Worm (Caenorhabditis elegans) whole organism, mixed stage, embryonic: ENCODE results near the gene rpl-5.

Experiments
- M03D4.4 ChIP-seq: sonication (generic microtip); optimal IDR thresholded peaks from 2 replicates; lab custom pipeline; 2017; ENCODE audit warnings: mild to moderate bottlenecking, missing genetic modification characterization, missing compliant biosample characterization
- bed-3 ChIP-seq: fragments of 200-800 bp; sonication (Bioruptor generic); optimal IDR thresholded peaks from 3 replicates; lab custom pipeline; 2018; ENCODE audit warnings: mild to moderate bottlenecking, missing genetic modification characterization, moderate library complexity, missing compliant biosample characterization
- blmp-1 ChIP-seq: fragments of 150-350 bp; optimal IDR thresholded peaks from 2 replicates; lab custom pipeline; 2014; ENCODE audit warnings: missing biosample characterization, missing genetic modification characterization
- ceh-39 ChIP-seq: fragments of 150-350 bp; optimal IDR thresholded peaks from 2 replicates; lab custom pipeline; 2014; ENCODE audit warnings: missing biosample characterization, missing genetic modification characterization
- ceh-43 ChIP-seq: fragments of 200-800 bp; sonication (Bioruptor generic); optimal IDR thresholded peaks from 2 replicates; lab custom pipeline; 2018; ENCODE audit warnings: mild to moderate bottlenecking, missing genetic modification characterization, moderate library complexity, missing compliant biosample characterization
- ceh-83 ChIP-seq: fragments of 200-800 bp; sonication (Bioruptor generic); optimal IDR thresholded peaks from 2 replicates; lab custom pipeline; 2018; ENCODE audit warnings: mild to moderate bottlenecking, missing genetic modification characterization, missing compliant biosample characterization
- ces-1 ChIP-seq: fragments of 150-350 bp; optimal IDR thresholded peaks from 2 replicates; lab custom pipeline; 2014; ENCODE audit warnings: missing biosample characterization, missing genetic modification reagents, missing genetic modification characterization
- cnd-1 ChIP-seq: fragments of 200-800 bp; sonication (Bioruptor generic); optimal IDR thresholded peaks from 2 replicates; lab custom pipeline; 2018; ENCODE audit warnings: mild to moderate bottlenecking, missing genetic modification characterization, missing compliant biosample characterization
- drap-1 ChIP-seq: fragments of 200-800 bp; sonication (Bioruptor generic); optimal IDR thresholded peaks from 3 replicates; lab custom pipeline; 2018; ENCODE audit warnings: mild to moderate bottlenecking, missing genetic modification characterization, missing compliant biosample characterization
- elt-1 ChIP-seq: sonication (generic microtip); optimal IDR thresholded peaks from 2 replicates; lab custom pipeline; 2017; ENCODE audit warnings: missing genetic modification characterization, mild to moderate bottlenecking, missing compliant biosample characterization, antibody characterized with exemption, moderate library complexity, borderline replicate concordance; ENCODE audit not compliant: insufficient read depth
- elt-3 ChIP-seq: fragments of 150-350 bp; optimal IDR thresholded peaks from 2 replicates; lab custom pipeline; 2014; ENCODE audit warnings: missing biosample characterization, missing genetic modification characterization
- flh-1 ChIP-seq: fragments of 200-800 bp; sonication (Bioruptor generic); optimal IDR thresholded peaks from 2 replicates; lab custom pipeline; 2018; ENCODE audit warnings: mild to moderate bottlenecking, missing genetic modification characterization, moderate library complexity, missing compliant biosample characterization
- ham-2 ChIP-seq: fragments of 200-800 bp; sonication (Bioruptor generic); optimal IDR thresholded peaks from 2 replicates; lab custom pipeline; 2018; ENCODE audit warnings: mild to moderate bottlenecking, missing genetic modification characterization, missing compliant biosample characterization
- hlh-1 ChIP-seq: fragments of 150-350 bp; optimal IDR thresholded peaks from 2 replicates; lab custom pipeline; 2014; ENCODE audit warnings: missing biosample characterization, missing genetic modification reagents, missing genetic modification characterization
- lin-13 ChIP-seq: fragments of 150-350 bp; optimal IDR thresholded peaks from 2 replicates; lab custom pipeline; 2014; ENCODE audit warnings: missing biosample characterization, missing genetic modification characterization
- lin-32 ChIP-seq: fragments of 200-800 bp; sonication (Bioruptor generic); optimal IDR thresholded peaks from 2 replicates; lab custom pipeline; 2018; ENCODE audit warnings: mild to moderate bottlenecking, missing genetic modification characterization, missing compliant biosample characterization
- lsy-2 ChIP-seq: fragments of 150-350 bp; optimal IDR thresholded peaks from 2 replicates; lab custom pipeline; 2014; ENCODE audit warnings: missing biosample characterization, missing genetic modification characterization
- mab-5 ChIP-seq: fragments of 150-350 bp; optimal IDR thresholded peaks from 2 replicates; lab custom pipeline; 2014; ENCODE audit warnings: missing biosample characterization, missing genetic modification characterization
- mep-1 ChIP-seq: fragments of 150-350 bp; optimal IDR thresholded peaks from 2 replicates; lab custom pipeline; 2017; ENCODE audit warnings: missing biosample characterization, missing genetic modification reagents, missing genetic modification characterization, inconsistent platforms
- mls-2 ChIP-seq: sonication (generic microtip); optimal IDR thresholded peaks from 2 replicates; lab custom pipeline; 2016; ENCODE audit warnings: mild to moderate bottlenecking, missing genetic modification characterization, moderate library complexity, missing compliant biosample characterization
- nhr-12 ChIP-seq: fragments of 150-350 bp; optimal IDR thresholded peaks from 2 replicates; lab custom pipeline; 2014; ENCODE audit warnings: missing biosample characterization, missing genetic modification characterization
- nhr-2 ChIP-seq: fragments of 150-350 bp; optimal IDR thresholded peaks from 2 replicates; lab custom pipeline; 2014; ENCODE audit warnings: missing biosample characterization, missing genetic modification characterization
- nhr-237 ChIP-seq: fragments of 150-350 bp; optimal IDR thresholded peaks from 2 replicates; lab custom pipeline; 2014; ENCODE audit warnings: missing biosample characterization, missing genetic modification characterization
- nhr-28 ChIP-seq: fragments of 150-350 bp; optimal IDR thresholded peaks from 2 replicates; lab custom pipeline; 2014; ENCODE audit warnings: missing biosample characterization, missing genetic modification characterization
- nhr-76 ChIP-seq: sonication (generic microtip); optimal IDR thresholded peaks from 2 replicates; lab custom pipeline; 2017; ENCODE audit warnings: missing biosample characterization, missing genetic modification characterization
- pha-4 ChIP-seq: fragments of 150-350 bp; optimal IDR thresholded peaks from 2 replicates; lab custom pipeline; 2018; ENCODE audit warnings: missing biosample characterization, missing genetic modification reagents, missing genetic modification characterization
- sem-2 ChIP-seq: fragments of 200-800 bp; sonication (Bioruptor generic); optimal IDR thresholded peaks from 2 replicates; lab custom pipeline; 2018; ENCODE audit warnings: mild to moderate bottlenecking, missing genetic modification characterization, missing compliant biosample characterization
- snpc-4 ChIP-seq: fragments of 150-350 bp; optimal IDR thresholded peaks from 2 replicates; lab custom pipeline; 2014; ENCODE audit warnings: missing biosample characterization, missing genetic modification characterization
- sptf-1 ChIP-seq: sonication (generic microtip); optimal IDR thresholded peaks from 2 replicates; lab custom pipeline; 2017; ENCODE audit warnings: mild to moderate bottlenecking, missing genetic modification characterization, moderate library complexity, missing compliant biosample characterization
- tbx-8 ChIP-seq: fragments of 200-800 bp; sonication (Bioruptor generic); optimal IDR thresholded peaks from 2 replicates; lab custom pipeline; 2018; ENCODE audit warnings: mild to moderate bottlenecking, missing genetic modification characterization, moderate library complexity, missing compliant biosample characterization
- unc-120 ChIP-seq: sonication (generic microtip); optimal IDR thresholded peaks from 2 replicates; lab custom pipeline; 2017; ENCODE audit warnings: missing genetic modification characterization, missing compliant biosample characterization; ENCODE audit not compliant: poor library complexity, severe bottlenecking
- unc-39 ChIP-seq: fragments of 150-350 bp; optimal IDR thresholded peaks from 2 replicates; lab custom pipeline; 2014; ENCODE audit warnings: missing biosample characterization, missing genetic modification characterization
- unc-62 ChIP-seq: fragments of 150-350 bp; optimal IDR thresholded peaks from 2 replicates; lab custom pipeline; 2014; ENCODE audit warnings: missing biosample characterization, missing genetic modification reagents, missing genetic modification characterization
- zip-8 ChIP-seq: fragments of 150-350 bp; optimal IDR thresholded peaks from 2 replicates; lab custom pipeline; 2014; ENCODE audit warnings: missing biosample characterization, missing genetic modification characterization
- ztf-11 ChIP-seq: fragments of 150-350 bp; optimal IDR thresholded peaks from 2 replicates; lab custom pipeline; 2014; ENCODE audit warnings: missing biosample characterization, missing genetic modification characterization

rpl-5 gene

DNA sequence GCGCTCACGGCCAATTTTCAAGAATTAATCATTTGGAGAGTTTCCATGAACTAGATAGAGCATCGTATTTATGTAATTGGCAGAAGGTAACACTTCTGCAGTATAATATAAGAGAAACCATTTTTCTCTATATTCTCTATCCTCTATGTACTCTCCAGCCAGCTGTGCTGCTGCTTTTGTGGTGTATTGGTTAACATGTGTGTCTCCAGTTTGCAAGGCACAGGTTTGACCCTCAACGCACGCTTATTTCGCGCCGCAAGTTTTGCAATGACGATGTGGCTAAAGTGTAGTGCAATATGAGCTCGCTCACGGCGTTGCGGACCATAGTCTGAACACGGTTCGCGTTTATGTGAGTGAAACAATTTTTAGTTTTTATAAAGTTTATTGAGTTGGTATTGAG, 22.8 kb upstream of the rpl-5 start:
- TF ChIP-seq bed-3 (GFP tag; lab: Kevin White, UChicago) (peak; percentile 84), pha-4 (peak; percentile 80), ceh-43 (GFP tag; lab: Kevin White, UChicago) (peak; percentile 85), snpc-4 (no peak), tbx-8 (GFP tag; lab: Kevin White, UChicago) (peak; percentile 84), nhr-76 (no peak), hlh-1 (tag; lab: Kevin White, UChicago) (peak; percentile 74), unc-120 (peak; percentile 68), unc-39 (peak; percentile 91), flh-1 (GFP tag; lab: Kevin White, UChicago) (peak; percentile 72), elt-1 (tag; lab: Kevin White, UChicago) (no peak), blmp-1 (tag; lab: Kevin White, UChicago) (no peak), ceh-83 (GFP tag; lab: Kevin White, UChicago) (peak; percentile 96), ztf-11 (tag; lab: Kevin White, UChicago) (peak; percentile 29), sem-2 (GFP tag; lab: Kevin White, UChicago) (peak; percentile 81), nhr-12 (tag; lab: Kevin White, UChicago) (no peak), lsy-2 (peak; percentile 17), mls-2 (tag; lab: Kevin White, UChicago) (peak; percentile 90), ceh-39 (tag; lab: Kevin White, UChicago) (no peak), mep-1 (tag; lab: Kevin White, UChicago) (peak; percentile 27), ces-1 (GFP tag; lab: Kevin White, UChicago) (no peak), nhr-237 (tag; lab: Kevin White, UChicago) (no peak), unc-62 (GFP tag; lab: Kevin White, UChicago) (peak; percentile 57), mab-5 (tag; lab: Kevin White, UChicago) (no peak), sptf-1 (no peak), elt-3 (tag; lab: Kevin White, UChicago) (no peak), nhr-28 (tag; lab: Kevin White, UChicago) (peak; percentile 37), M03D4.4 (tag; lab: Kevin White, UChicago) (peak; percentile 90), ham-2 (GFP tag; lab: Kevin White, UChicago) (peak; percentile 89), lin-13 (tag; lab: Kevin White, UChicago) (no peak), drap-1 (GFP tag; lab: Kevin White, UChicago) (no peak), cnd-1 (tag; lab: Kevin White, UChicago) (peak; percentile 94), nhr-2 (tag; lab: Kevin White, UChicago) (no peak), zip-8 (tag; lab: Kevin White, UChicago) (no peak), lin-32 (GFP tag; lab: Kevin White, UChicago) (peak; percentile 86)
- TF ChIP-seq, all 35 proteins: peak for 20

DNA sequence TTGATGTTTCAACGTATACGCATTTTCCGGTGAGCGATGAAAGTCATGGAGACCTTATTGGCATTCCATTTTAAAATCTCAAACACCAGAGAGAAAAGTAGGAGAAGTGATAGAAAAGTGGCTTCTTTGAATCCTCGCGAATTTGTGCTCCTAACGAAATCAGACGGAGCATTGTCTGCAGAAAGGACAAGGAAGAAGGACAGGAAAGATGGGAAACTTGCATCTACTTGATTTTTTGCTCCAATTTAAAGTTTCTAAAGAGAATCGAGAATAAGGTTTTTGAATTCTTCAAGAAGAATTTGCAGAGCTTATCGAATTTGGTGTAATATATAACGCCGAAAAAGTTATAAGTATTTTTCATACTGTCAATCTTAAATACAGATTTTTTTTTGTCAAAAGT, 18.6 kb upstream of the rpl-5 start:
- TF ChIP-seq mls-2 (tag; lab: Kevin White, UChicago): no peak
- TF ChIP-seq ces-1 (GFP tag; lab: Kevin White, UChicago): peak; percentile 73

DNA sequence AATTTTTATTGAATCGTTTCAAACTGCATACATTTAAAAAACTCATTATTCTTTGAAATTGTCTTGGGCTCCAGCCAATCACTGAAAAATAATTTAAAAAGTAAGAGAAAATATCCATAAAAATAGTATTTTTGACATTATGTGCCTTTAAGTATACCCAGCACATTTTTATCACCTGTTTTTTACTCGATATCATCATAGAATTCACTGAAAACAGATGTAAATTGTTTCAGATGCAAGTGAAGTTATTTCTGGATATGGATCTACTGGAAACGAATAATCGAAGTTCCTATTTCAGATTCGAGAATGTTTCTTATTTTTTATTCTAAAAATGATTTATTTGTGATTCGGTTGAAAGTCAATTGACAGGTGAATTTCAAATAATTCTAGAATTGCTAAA, 15.2 kb upstream of the rpl-5 start:
- TF ChIP-seq ceh-83 (GFP tag; lab: Kevin White, UChicago): no peak
- no peak for TF ChIP-seq unc-62 (GFP tag; lab: Kevin White, UChicago)
- TF ChIP-seq sem-2 (GFP tag; lab: Kevin White, UChicago): no peak
- TF ChIP-seq cnd-1 (tag; lab: Kevin White, UChicago): no peak

DNA sequence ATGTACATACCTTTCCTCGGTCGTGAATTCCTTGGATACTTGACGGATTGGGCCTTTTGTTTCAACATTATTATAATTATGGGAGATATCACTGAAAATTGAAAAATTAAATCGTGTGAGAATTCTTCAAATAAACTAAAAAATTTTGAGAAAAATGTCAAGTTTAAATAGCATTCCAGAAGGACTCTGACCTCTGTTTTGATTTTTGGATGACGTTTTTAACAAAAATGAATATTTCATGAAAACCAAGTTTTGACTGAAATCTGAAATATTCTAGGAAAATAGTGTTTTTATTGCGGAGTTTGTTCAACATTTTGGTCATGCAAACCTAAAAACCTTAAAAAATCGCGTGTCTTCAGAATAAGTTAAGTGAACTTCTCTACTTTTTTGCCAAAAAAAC, 13.6 kb upstream of the rpl-5 start, which contains the start of gene glb-27:
Gene glb-27 (minus strand): TSS at position 101 of the 400 bp plus-strand sequence.
- TF ChIP-seq mep-1 (tag; lab: Kevin White, UChicago) (no peak), elt-3 (tag; lab: Kevin White, UChicago) (no peak), ham-2 (GFP tag; lab: Kevin White, UChicago) (no peak), ces-1 (GFP tag; lab: Kevin White, UChicago) (no peak), nhr-2 (tag; lab: Kevin White, UChicago) (no peak), hlh-1 (tag; lab: Kevin White, UChicago) (no peak)
